3 fruit fly cellular contexts compared by ENCODE assay signal in the genomic region with DNA sequence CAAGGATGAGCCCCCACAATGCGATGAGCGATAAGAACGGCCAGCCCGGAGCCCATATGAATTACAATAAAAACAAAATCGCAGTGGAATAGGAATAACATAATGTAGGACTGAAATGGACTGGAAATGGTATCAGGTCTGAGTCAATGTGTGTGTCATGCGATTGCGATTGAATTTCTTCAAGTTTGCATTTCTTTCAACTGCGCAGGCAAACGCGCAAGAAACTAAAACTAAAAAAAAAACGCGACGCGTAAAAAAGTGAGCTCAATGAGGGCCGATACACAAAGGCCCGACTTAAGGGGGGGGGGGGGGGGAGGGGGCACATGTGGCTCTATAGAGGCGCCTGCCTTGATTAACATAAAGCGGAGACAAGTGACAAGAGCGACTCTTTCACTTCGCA.
TF ChIP-seq lines count a peak whose summit lies in the region.

No protein-coding gene starts in this region.

- no peak for TF ChIP-seq CTCF in whole organism, embryonic (GFP tag; optimal IDR thresholded peaks at IDR 0.05; lab: Kevin White, UChicago)

TF ChIP-seq in whole organism, adult, 20 proteins besides CTCF, POLR2A, EP300 and RAD21:
- TF ChIP-seq kay (GFP tag; lab: Kevin White, UChicago; ENCODE audit: borderline replicate concordance) (peak; percentile 62), pad (GFP tag; optimal IDR thresholded peaks at IDR 0.05; lab: Kevin White, UChicago) (no peak), tj (GFP tag; optimal IDR thresholded peaks at IDR 0.05; lab: Kevin White, UChicago) (peak; percentile 88), bab1 (GFP tag; optimal IDR thresholded peaks at IDR 0.05; lab: Kevin White, UChicago) (no peak)

TF ChIP-seq in whole organism, embryonic, 481 proteins besides CTCF, POLR2A, EP300 and RAD21:
- TF ChIP-seq crol (GFP tag; IDR thresholded peaks at IDR 0.05; lab: Robert Waterston, UW) (peak; percentile 52; the same call in 1 of the 2 replicates), Poxn (GFP tag; IDR thresholded peaks at IDR 0.05; lab: Robert Waterston, UW) (no peak), ara (GFP tag; IDR thresholded peaks at IDR 0.05; lab: Robert Waterston, UW) (0 out of 2 replicates have a peak, but pooled peaks have one; percentile 20), Sry-δ (GFP tag; optimal IDR thresholded peaks at IDR 0.05; lab: Kevin White, UChicago) (no peak), Hr39 (optimal IDR thresholded peaks at IDR 0.05; lab: Kevin White, UChicago) (peak; percentile 49), chinmo (GFP tag; IDR thresholded peaks at IDR 0.05; lab: Robert Waterston, UW; ENCODE audit: partially characterized antibody) (0 out of 4 replicates have a peak, but pooled peaks have one; percentile 57)

TF ChIP-seq in whole organism, pupa, 21 proteins besides CTCF, POLR2A, EP300 and RAD21:
- no peak for TF ChIP-seq D1 (tag; optimal IDR thresholded peaks at IDR 0.05; lab: Kevin White, UChicago)
- no peak for TF ChIP-seq Pif1B (GFP tag; optimal IDR thresholded peaks at IDR 0.05; lab: Kevin White, UChicago)
- TF ChIP-seq Pif1A (GFP tag; optimal IDR thresholded peaks at IDR 0.05; lab: Kevin White, UChicago) = no peak
- TF ChIP-seq CG4496 (GFP tag; IDR thresholded peaks at IDR 0.05; lab: Robert Waterston, UW) = peak; percentile 28; the same call in 1 of the 3 replicates
- TF ChIP-seq CG10348 (GFP tag; IDR thresholded peaks at IDR 0.05; lab: Robert Waterston, UW) = no peak
- no peak for TF ChIP-seq CG34367 (tag; optimal IDR thresholded peaks at IDR 0.05; lab: Kevin White, UChicago)
- TF ChIP-seq CG12605 (GFP tag; IDR thresholded peaks at IDR 0.05; lab: Robert Waterston, UW) = no peak
- TF ChIP-seq EcR (GFP tag; optimal IDR thresholded peaks at IDR 0.05; lab: Kevin White, UChicago) = peak; percentile 54
TF ChIP-seq in whole organism, pupa: peak in this region for 2.
